Fruit fly (Drosophila melanogaster) whole organism, embryonic: ENCODE results near the gene CG42445.

Experiments used
- CG10462 ChIP-seq: fragments of 200-800 bp; sonication (Bioruptor generic); optimal IDR thresholded peaks from 2 replicates; lab custom pipeline; 2016; ENCODE audit warnings: missing biosample characterization, missing genetic modification characterization
- CG11093 ChIP-seq: fragments of 200-800 bp; sonication (Bioruptor generic); IDR thresholded peaks from 3 replicates; pipeline ENCODE4 v1.3.6; 2022; ENCODE audit warnings: missing biosample characterization, missing genetic modification characterization
- CG11560 ChIP-seq: fragments of 200-800 bp; sonication (Bioruptor generic); IDR thresholded peaks from 3 replicates; pipeline ENCODE4 v1.3.6; 2022; ENCODE audit warnings: missing biosample characterization, missing genetic modification characterization
- CG13296 ChIP-seq: fragments of 200-800 bp; sonication (Bioruptor generic); optimal IDR thresholded peaks from 3 replicates; lab custom pipeline; 2018; ENCODE audit warnings: missing biosample characterization, mild to moderate bottlenecking, missing genetic modification characterization
- CG14050 ChIP-seq: fragments of 200-800 bp; sonication (Bioruptor generic); IDR thresholded peaks from 3 replicates; pipeline ENCODE4 v1.3.6; 2022; ENCODE audit warnings: missing biosample characterization, missing genetic modification characterization
- CG15479 ChIP-seq: fragments of 200-800 bp; sonication (Bioruptor generic); optimal IDR thresholded peaks from 3 replicates; lab custom pipeline; 2019; ENCODE audit warnings: missing biosample characterization, mild to moderate bottlenecking, missing genetic modification characterization, moderate library complexity
- CG16813 ChIP-seq: fragments of 200-800 bp; sonication (Bioruptor generic); IDR thresholded peaks from 3 replicates; pipeline ENCODE4 v1.3.6; 2022; ENCODE audit warnings: missing biosample characterization, missing genetic modification characterization; ENCODE audit not compliant: partially characterized antibody
- CG18599 ChIP-seq: fragments of 200-800 bp; sonication (Bioruptor generic); optimal IDR thresholded peaks from 3 replicates; lab custom pipeline; 2017; ENCODE audit warnings: missing biosample characterization, missing genetic modification characterization, mild to moderate bottlenecking, moderate library complexity, missing genetic modification reagents
- CG18764 ChIP-seq: fragments of 200-800 bp; sonication (Bioruptor generic); optimal IDR thresholded peaks from 3 replicates; lab custom pipeline; 2016; ENCODE audit warnings: missing biosample characterization, missing genetic modification characterization
- CG2202 ChIP-seq: fragments of 200-800 bp; sonication (Bioruptor generic); optimal IDR thresholded peaks from 2 replicates; lab custom pipeline; 2018; ENCODE audit warnings: missing biosample characterization, mild to moderate bottlenecking, missing genetic modification characterization
- CG31441 ChIP-seq: fragments of 200-800 bp; sonication (Bioruptor generic); IDR thresholded peaks from 2 replicates; pipeline ENCODE4 v1.3.6; 2022; ENCODE audit warnings: missing biosample characterization, missing genetic modification characterization
- CG3995 ChIP-seq: fragments of 200-800 bp; sonication (Bioruptor generic); optimal IDR thresholded peaks from 3 replicates; lab custom pipeline; 2016; ENCODE audit warnings: missing biosample characterization, missing genetic modification characterization
- CG5245 ChIP-seq: fragments of 200-800 bp; sonication (Bioruptor generic); optimal IDR thresholded peaks from 3 replicates; lab custom pipeline; 2016; ENCODE audit warnings: missing biosample characterization, missing genetic modification characterization
- CG8359 ChIP-seq: fragments of 200-800 bp; sonication (Bioruptor generic); optimal IDR thresholded peaks from 2 replicates; lab custom pipeline; 2017; ENCODE audit warnings: missing biosample characterization, mild to moderate bottlenecking, missing genetic modification characterization, borderline replicate concordance
- CG8924 ChIP-seq: fragments of 200-800 bp; optimal IDR thresholded peaks from 3 replicates; lab custom pipeline; 2019; ENCODE audit warnings: missing biosample characterization, mild to moderate bottlenecking, missing genetic modification characterization, moderate library complexity
- D19A ChIP-seq: fragments of 200-800 bp; optimal IDR thresholded peaks from 3 replicates; lab custom pipeline; 2019; ENCODE audit warnings: missing biosample characterization, mild to moderate bottlenecking, missing genetic modification characterization, moderate library complexity
- Dfd ChIP-seq, 2 experiments: fragments of >200 bp; optimal IDR thresholded peaks; 2 replicates each; lab custom pipeline; 2017; ENCODE audit warnings: missing biosample characterization in 2 of 2, missing genetic modification characterization in 2 of 2
- Doc2 ChIP-seq: fragments of 200-800 bp; sonication (Bioruptor generic); IDR thresholded peaks from 2 replicates; pipeline ENCODE4 v1.3.6; 2022; ENCODE audit warnings: missing biosample characterization, missing genetic modification characterization
- Dp ChIP-seq: fragments of 200-800 bp; sonication (Bioruptor generic); optimal IDR thresholded peaks from 2 replicates; lab custom pipeline; 2018; ENCODE audit warnings: missing biosample characterization, mild to moderate bottlenecking, missing genetic modification characterization, moderate library complexity
- Fer1 ChIP-seq: fragments of 200-800 bp; sonication (Bioruptor generic); optimal IDR thresholded peaks from 2 replicates; lab custom pipeline; 2017; ENCODE audit warnings: missing biosample characterization, mild to moderate bottlenecking, missing genetic modification characterization
- Hr3 ChIP-seq: fragments of 200-800 bp; sonication (Bioruptor generic); optimal IDR thresholded peaks from 3 replicates; lab custom pipeline; 2016; ENCODE audit warnings: missing biosample characterization, missing genetic modification characterization
- Kr ChIP-seq: fragments of 200-800 bp; sonication (Bioruptor generic); optimal IDR thresholded peaks from 2 replicates; lab custom pipeline; 2017; ENCODE audit warnings: missing biosample characterization, mild to moderate bottlenecking, missing genetic modification characterization
- Poxn ChIP-seq: fragments of 200-800 bp; sonication (Bioruptor generic); IDR thresholded peaks from 2 replicates; pipeline ENCODE4 v1.3.6; 2022; ENCODE audit warnings: missing biosample characterization, missing genetic modification characterization
- Taf1 ChIP-seq: fragments of 200-800 bp; sonication (Bioruptor generic); IDR thresholded peaks from 2 replicates; pipeline ENCODE4 v1.3.6; 2022; ENCODE audit warnings: missing biosample characterization, missing genetic modification characterization
- Tbp ChIP-seq: fragments of >200 bp; optimal IDR thresholded peaks from 2 replicates; lab custom pipeline; 2018; ENCODE audit warnings: missing biosample characterization, missing genetic modification characterization
- amos ChIP-seq: fragments of 200-800 bp; sonication (Bioruptor generic); IDR thresholded peaks from 2 replicates; pipeline ENCODE4 v1.3.6; 2022; ENCODE audit warnings: missing biosample characterization, missing genetic modification characterization; ENCODE audit not compliant: partially characterized antibody
- bcd ChIP-seq: fragments of 200-800 bp; sonication (Bioruptor generic); optimal IDR thresholded peaks from 2 replicates; lab custom pipeline; 2017; ENCODE audit warnings: missing biosample characterization, mild to moderate bottlenecking, missing genetic modification characterization
- bsh ChIP-seq, 2 experiments: fragments of 200-800 bp; sonication (Bioruptor generic); optimal IDR thresholded peaks; 2 replicates each; lab custom pipeline; 2017 to 2018; ENCODE audit warnings: mild to moderate bottlenecking in 2 of 2, missing biosample characterization in 2 of 2, missing genetic modification characterization in 2 of 2, moderate library complexity in 1 of 2
- chinmo ChIP-seq: fragments of 200-800 bp; sonication (Bioruptor generic); IDR thresholded peaks from 4 replicates; pipeline ENCODE4 v1.3.6; 2022; ENCODE audit warnings: missing biosample characterization, missing genetic modification characterization; ENCODE audit not compliant: partially characterized antibody
- croc ChIP-seq: fragments of 200-800 bp; sonication (Bioruptor generic); conservative IDR thresholded peaks from 3 replicates; pipeline ENCODE4 v1.3.6; 2022; ENCODE audit warnings: missing biosample characterization, missing genetic modification characterization
- gfzf ChIP-seq: fragments of 200-800 bp; sonication (Bioruptor generic); optimal IDR thresholded peaks from 2 replicates; lab custom pipeline; 2016; ENCODE audit warnings: missing biosample characterization, mild to moderate bottlenecking, missing genetic modification characterization, moderate library complexity
- gsb ChIP-seq: fragments of 200-800 bp; sonication (Bioruptor generic); IDR thresholded peaks from 2 replicates; pipeline ENCODE4 v1.3.6; 2022; ENCODE audit warnings: missing biosample characterization, missing genetic modification characterization
- hkb ChIP-seq, 2 experiments: fragments of 200-800 bp in 1 of 2; fragments of >200 bp in 1 of 2; sonication (Bioruptor generic) in 1 of 2; IDR thresholded peaks in 1 of 2; optimal IDR thresholded peaks in 1 of 2; 2 replicates each; pipeline versions ENCODE4 v1.3.6 to Lab custom; 2017 to 2022; ENCODE audit warnings: missing biosample characterization in 1 of 2, missing genetic modification characterization in 1 of 2
- jumu ChIP-seq: fragments of 200-800 bp; sonication (Bioruptor generic); optimal IDR thresholded peaks from 3 replicates; lab custom pipeline; 2016; ENCODE audit warnings: missing biosample characterization, missing genetic modification characterization
- lilli ChIP-seq: fragments of 200-800 bp; sonication (Bioruptor generic); optimal IDR thresholded peaks from 3 replicates; lab custom pipeline; 2016; ENCODE audit warnings: missing biosample characterization, missing genetic modification characterization
- pita ChIP-seq: fragments of 200-800 bp; sonication (Bioruptor generic); optimal IDR thresholded peaks from 2 replicates; lab custom pipeline; 2017; ENCODE audit warnings: missing biosample characterization, mild to moderate bottlenecking, missing genetic modification characterization
- pzg ChIP-seq: fragments of 200-800 bp; sonication (Bioruptor generic); optimal IDR thresholded peaks from 3 replicates; lab custom pipeline; 2018; ENCODE audit warnings: missing biosample characterization, mild to moderate bottlenecking, missing genetic modification characterization, moderate library complexity
- sc ChIP-seq, 3 experiments: fragments of >200 bp in 2 of 3; fragments of 200-800 bp in 1 of 3; sonication (Bioruptor generic) in 1 of 3; optimal IDR thresholded peaks; 2 replicates in 2 of 3; 3 replicates in 1 of 3; lab custom pipeline; 2017; ENCODE audit warnings: mild to moderate bottlenecking in 1 of 3, missing biosample characterization in 1 of 3, missing genetic modification characterization in 1 of 3, missing genetic modification reagents in 1 of 3
- scrt ChIP-seq: fragments of 200-800 bp; sonication (Bioruptor generic); optimal IDR thresholded peaks from 2 replicates; lab custom pipeline; 2018; ENCODE audit warnings: missing biosample characterization, mild to moderate bottlenecking, missing genetic modification characterization, moderate library complexity
- sna ChIP-seq: fragments of 200-800 bp; sonication (Bioruptor generic); IDR thresholded peaks from 2 replicates; pipeline ENCODE4 v1.3.6; 2022; ENCODE audit warnings: missing biosample characterization, missing genetic modification characterization; ENCODE audit not compliant: partially characterized antibody
- stc ChIP-seq: fragments of 200-800 bp; sonication (Bioruptor generic); IDR thresholded peaks from 2 replicates; pipeline ENCODE4 v1.3.6; 2022; ENCODE audit warnings: missing biosample characterization, missing genetic modification characterization
- stwl ChIP-seq: fragments of 200-800 bp; sonication (Bioruptor generic); optimal IDR thresholded peaks from 3 replicates; lab custom pipeline; 2018; ENCODE audit warnings: missing biosample characterization, mild to moderate bottlenecking, missing genetic modification characterization, moderate library complexity
- tio ChIP-seq: fragments of 200-800 bp; sonication (Bioruptor generic); optimal IDR thresholded peaks from 2 replicates; lab custom pipeline; 2017; ENCODE audit warnings: missing biosample characterization, missing genetic modification characterization, inconsistent platforms
- toy ChIP-seq: fragments of 200-800 bp; sonication (Bioruptor generic); IDR thresholded peaks from 2 replicates; pipeline ENCODE4 v1.3.6; 2022; ENCODE audit warnings: missing biosample characterization, missing genetic modification characterization
- unpg ChIP-seq: fragments of 200-800 bp; sonication (Bioruptor generic); optimal IDR thresholded peaks from 3 replicates; lab custom pipeline; 2018; ENCODE audit warnings: missing biosample characterization, mild to moderate bottlenecking, missing genetic modification characterization, moderate library complexity
- vnd ChIP-seq: fragments of 200-800 bp; sonication (Bioruptor generic); IDR thresholded peaks from 3 replicates; pipeline ENCODE4 v1.3.6; 2022; ENCODE audit warnings: missing biosample characterization, missing genetic modification characterization; ENCODE audit not compliant: partially characterized antibody
- zen2 ChIP-seq: fragments of 200-800 bp; sonication (Bioruptor generic); IDR thresholded peaks from 3 replicates; pipeline ENCODE4 v1.3.6; 2022; ENCODE audit warnings: missing biosample characterization, missing genetic modification characterization; ENCODE audit not compliant: partially characterized antibody

CG42445 gene

DNA sequence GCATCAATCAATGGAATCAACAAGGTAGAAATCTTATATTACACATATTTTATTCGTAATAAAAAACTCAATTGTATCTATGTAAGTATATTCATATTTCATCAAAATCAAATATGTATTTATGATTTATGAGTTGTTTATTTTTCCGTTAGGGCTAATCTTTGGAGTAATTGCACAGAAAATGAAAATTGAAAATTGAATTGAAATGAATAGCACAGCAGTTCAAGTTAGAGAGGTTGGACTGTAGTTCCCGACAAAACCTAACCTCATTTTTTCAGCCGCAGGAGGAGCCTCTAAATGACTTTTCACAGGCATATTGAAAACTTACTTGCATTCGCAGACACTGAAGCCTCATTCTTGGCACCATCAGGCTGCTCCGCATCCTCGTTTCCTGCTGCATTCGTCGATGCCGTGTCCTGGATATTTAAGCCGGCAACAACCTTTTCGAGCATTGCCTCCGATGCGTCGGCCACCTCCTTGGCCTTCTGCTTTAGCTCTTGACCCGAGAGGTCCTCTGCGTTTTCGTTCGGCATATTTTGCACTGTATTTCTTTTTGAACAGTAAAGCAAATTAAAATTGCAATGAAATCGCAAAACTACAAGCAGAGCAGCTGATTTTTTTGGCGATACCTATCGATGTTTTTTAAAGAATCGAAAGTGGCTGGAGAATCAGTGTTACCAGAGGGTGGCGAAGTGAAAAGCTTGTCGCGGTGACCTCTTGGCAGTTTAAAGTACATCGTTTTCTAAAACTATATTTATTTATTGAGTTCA lies 19.3 kb upstream of the CG42445 start, which contains the start of gene Nmt (continued):
- TF ChIP-seq unpg (GFP tag; lab: Kevin White, UChicago) (peak; percentile 37), bsh (GFP tag; optimal IDR thresholded peaks at IDR 0.05; lab: Kevin White, UChicago) (peak in 1 of 2 experiments; percentile 43), CG11560 (tag; lab: Robert Waterston, UW) (no peak), CG15479 (GFP tag; lab: Kevin White, UChicago) (no peak), lilli (GFP tag; lab: Kevin White, UChicago) (peak; percentile 59), Taf1 (GFP tag; lab: Robert Waterston, UW) (no peak), sc (optimal IDR thresholded peaks at IDR 0.05; lab: Kevin White, UChicago) (no peak), sc (GFP tag; optimal IDR thresholded peaks at IDR 0.05; lab: Kevin White, UChicago) (no peak), Fer1 (GFP tag; lab: Kevin White, UChicago) (no peak), CG8924 (no peak), CG10462 (GFP tag; lab: Kevin White, UChicago) (no peak), gsb (GFP tag; lab: Robert Waterston, UW) (no peak), croc (GFP tag; lab: Robert Waterston, UW) (no peak), chinmo (peak; percentile 78; the same call in 3 of the 4 replicates), pita (GFP tag; lab: Kevin White, UChicago) (no peak), stc (GFP tag; lab: Robert Waterston, UW) (no peak), CG18764 (GFP tag; lab: Kevin White, UChicago) (no peak), Dp (GFP tag; lab: Kevin White, UChicago) (peak; percentile 79), Dfd (GFP tag; optimal IDR thresholded peaks at IDR 0.05; lab: Kevin White, UChicago) (no peak), hkb (optimal IDR thresholded peaks at IDR 0.05; lab: Kevin White, UChicago) (no peak), hkb (GFP tag; IDR thresholded peaks at IDR 0.05; lab: Robert Waterston, UW) (0 out of 2 replicates have a peak, but pooled peaks have one; percentile 26), jumu (no peak), CG14050 (no peak), stwl (tag; lab: Kevin White, UChicago) (peak; percentile 52), vnd (peak; percentile 69), toy (no peak), amos (peak; percentile 85), bcd (GFP tag; lab: Kevin White, UChicago) (no peak), Tbp (no peak), tio (GFP tag; lab: Kevin White, UChicago) (no peak), CG16813 (GFP tag; lab: Robert Waterston, UW) (peak; percentile 82), CG13296 (GFP tag; lab: Kevin White, UChicago) (no peak), gfzf (GFP tag; lab: Kevin White, UChicago) (peak; percentile 80), CG5245 (GFP tag; lab: Kevin White, UChicago) (no peak), CG11093 (GFP tag; lab: Robert Waterston, UW) (0 out of 3 replicates have a peak, but pooled peaks have one; percentile 11), scrt (no peak), CG18599 (no peak), CG2202 (no peak), CG3995 (GFP tag; lab: Kevin White, UChicago) (peak; percentile 52), zen2 (GFP tag; lab: Robert Waterston, UW) (peak; percentile 80), CG8359 (GFP tag; lab: Kevin White, UChicago) (no peak), Kr (GFP tag; lab: Kevin White, UChicago) (no peak), D19A (tag; lab: Kevin White, UChicago) (no peak), sna (GFP tag; lab: Robert Waterston, UW) (peak; percentile 75), pzg (peak; percentile 77), Doc2 (GFP tag; lab: Robert Waterston, UW) (no peak), Poxn (GFP tag; lab: Robert Waterston, UW) (no peak), Hr3 (GFP tag; lab: Kevin White, UChicago) (no peak), CG31441 (no peak)
